Fruit fly (Drosophila melanogaster) whole organism, wandering third instar larva: ENCODE measurements around the gene CG11095.

Source experiments
- Abd-B ChIP-seq: fragments of >200 bp; optimal IDR thresholded peaks from 2 replicates; lab custom pipeline; 2017; ENCODE audit warnings: missing biosample characterization, missing genetic modification characterization
- CG32264 ChIP-seq: fragments of 200-800 bp; sonication (Bioruptor generic); optimal IDR thresholded peaks from 2 replicates; lab custom pipeline; 2016; ENCODE audit warnings: missing biosample characterization, missing genetic modification characterization
- CG9705 ChIP-seq: fragments of 200-800 bp; sonication (Bioruptor generic); optimal IDR thresholded peaks from 2 replicates; lab custom pipeline; 2018; ENCODE audit warnings: missing biosample characterization, mild to moderate bottlenecking, missing genetic modification characterization
- CrebA ChIP-seq: fragments of 200-800 bp; sonication (Bioruptor generic); optimal IDR thresholded peaks from 2 replicates; lab custom pipeline; 2016; ENCODE audit warnings: missing biosample characterization, mild to moderate bottlenecking, missing genetic modification characterization, borderline replicate concordance
- Dfd ChIP-seq: fragments of >200 bp; optimal IDR thresholded peaks from 2 replicates; lab custom pipeline; 2017; ENCODE audit warnings: missing biosample characterization, missing genetic modification characterization
- Dif ChIP-seq: fragments of 200-275, 200-300 bp; sonication (Bioruptor generic); optimal IDR thresholded peaks from 2 replicates; lab custom pipeline; 2018; ENCODE audit warnings: missing biosample characterization, missing genetic modification characterization; ENCODE audit not compliant: partially characterized antibody
- GATAd ChIP-seq: sonication (Bioruptor generic); optimal IDR thresholded peaks from 2 replicates; lab custom pipeline; 2016; ENCODE audit warnings: missing biosample characterization, missing genetic modification characterization
- HLH106 ChIP-seq: fragments of 200-800 bp; optimal IDR thresholded peaks from 3 replicates; lab custom pipeline; 2019; ENCODE audit warnings: missing biosample characterization, mild to moderate bottlenecking, missing genetic modification characterization, moderate library complexity
- Hnf4 ChIP-seq: fragments of 200-800 bp; sonication (Bioruptor generic); optimal IDR thresholded peaks from 2 replicates; lab custom pipeline; 2016; ENCODE audit warnings: missing biosample characterization, mild to moderate bottlenecking, missing genetic modification characterization
- Hr78 ChIP-seq: fragments of >200 bp; optimal IDR thresholded peaks from 2 replicates; lab custom pipeline; 2017; ENCODE audit warnings: missing biosample characterization, missing genetic modification characterization
- Hr83 ChIP-seq: fragments of 200-300 bp; sonication (Bioruptor generic); optimal IDR thresholded peaks from 2 replicates; lab custom pipeline; 2016; ENCODE audit warnings: missing biosample characterization, mild to moderate bottlenecking, missing genetic modification characterization, moderate library complexity; ENCODE audit not compliant: poor library complexity, severe bottlenecking
- Jra ChIP-seq: sonication (Bioruptor generic); optimal IDR thresholded peaks from 2 replicates; lab custom pipeline; 2016; ENCODE audit warnings: missing biosample characterization, missing genetic modification characterization
- Mio ChIP-seq: sonication (Bioruptor generic); optimal IDR thresholded peaks from 2 replicates; lab custom pipeline; 2016; ENCODE audit warnings: missing biosample characterization, missing genetic modification characterization
- Myc ChIP-seq: fragments of >200 bp; optimal IDR thresholded peaks from 2 replicates; lab custom pipeline; 2017
- N ChIP-seq: fragments of >200 bp; optimal IDR thresholded peaks from 2 replicates; lab custom pipeline; 2018; ENCODE audit warnings: missing biosample characterization, missing external identifiers, missing genetic modification characterization
- OdsH ChIP-seq: fragments of 200-800 bp; sonication (Bioruptor generic); optimal IDR thresholded peaks from 2 replicates; lab custom pipeline; 2016; ENCODE audit warnings: missing biosample characterization, mild to moderate bottlenecking, missing genetic modification characterization
- Rel ChIP-seq, 2 experiments: fragments of 200-800 bp; sonication (Bioruptor generic) in 1 of 2; optimal IDR thresholded peaks; 2 replicates in 1 of 2; 3 replicates in 1 of 2; lab custom pipeline; 2016 to 2019; ENCODE audit warnings: mild to moderate bottlenecking in 2 of 2, missing biosample characterization in 2 of 2, missing genetic modification characterization in 2 of 2, moderate library complexity in 1 of 2
- Sp1 ChIP-seq: fragments of 200-800 bp; sonication (Bioruptor generic); optimal IDR thresholded peaks from 3 replicates; lab custom pipeline; 2019; ENCODE audit warnings: missing biosample characterization, mild to moderate bottlenecking, missing genetic modification characterization, moderate library complexity
- Vsx2 ChIP-seq: fragments of 200-300, 225-300 bp; sonication (Bioruptor generic); optimal IDR thresholded peaks from 2 replicates; lab custom pipeline; 2018; ENCODE audit warnings: missing biosample characterization, missing genetic modification characterization; ENCODE audit not compliant: partially characterized antibody
- br ChIP-seq: fragments of 200-800 bp; sonication (Bioruptor generic); optimal IDR thresholded peaks from 2 replicates; lab custom pipeline; 2016; ENCODE audit warnings: missing biosample characterization, missing genetic modification characterization
- brk ChIP-seq: fragments of 200-800 bp; sonication (Bioruptor generic); optimal IDR thresholded peaks from 2 replicates; lab custom pipeline; 2016; ENCODE audit warnings: missing biosample characterization, mild to moderate bottlenecking, missing genetic modification characterization
- dl ChIP-seq, 2 experiments: fragments of 175-275, 200-275 bp in 1 of 2; fragments of 200-275 bp in 1 of 2; sonication (Bioruptor generic); optimal IDR thresholded peaks; lab custom pipeline; 2018; ENCODE audit warnings: mild to moderate bottlenecking in 2 of 2, missing biosample characterization in 2 of 2, missing genetic modification characterization in 2 of 2, moderate library complexity in 2 of 2; ENCODE audit not compliant: partially characterized antibody in 2 of 2, insufficient read depth in 1 of 2
- dmrt93B ChIP-seq: fragments of 200-800 bp; sonication (Bioruptor generic); optimal IDR thresholded peaks from 2 replicates; lab custom pipeline; 2018; ENCODE audit warnings: missing biosample characterization, mild to moderate bottlenecking, missing genetic modification characterization
- dsf ChIP-seq: sonication (Bioruptor generic); optimal IDR thresholded peaks from 2 replicates; lab custom pipeline; 2016; ENCODE audit warnings: missing biosample characterization, missing genetic modification characterization, borderline replicate concordance
- ey ChIP-seq: fragments of 200-800 bp; sonication (Bioruptor generic); optimal IDR thresholded peaks from 2 replicates; lab custom pipeline; 2016; ENCODE audit warnings: missing biosample characterization, missing genetic modification characterization
- foxo ChIP-seq, 2 experiments: fragments of 200-800 bp; sonication (Bioruptor generic); optimal IDR thresholded peaks; 2 replicates in 1 of 2; 3 replicates in 1 of 2; lab custom pipeline; 2016 to 2017; ENCODE audit warnings: missing biosample characterization in 2 of 2, missing genetic modification characterization in 2 of 2
- fru ChIP-seq: fragments of 200-800 bp; sonication (Bioruptor generic); optimal IDR thresholded peaks from 3 replicates; lab custom pipeline; 2016; ENCODE audit warnings: missing biosample characterization, mild to moderate bottlenecking, missing genetic modification characterization
- h ChIP-seq: fragments of 200-800 bp; sonication (Bioruptor generic); optimal IDR thresholded peaks from 3 replicates; lab custom pipeline; 2016; ENCODE audit warnings: missing biosample characterization, mild to moderate bottlenecking, missing genetic modification characterization
- jim ChIP-seq: fragments of 175-275, 200-325 bp; sonication (Bioruptor generic); optimal IDR thresholded peaks from 2 replicates; lab custom pipeline; 2016; ENCODE audit warnings: missing biosample characterization, mild to moderate bottlenecking, missing genetic modification characterization
- lola ChIP-seq: fragments of >200 bp; optimal IDR thresholded peaks from 2 replicates; lab custom pipeline; 2017; ENCODE audit warnings: missing biosample characterization, missing genetic modification characterization
- pan ChIP-seq: fragments of >200 bp; optimal IDR thresholded peaks from 2 replicates; lab custom pipeline; 2017
- psq ChIP-seq: fragments of 200-800 bp; sonication (Bioruptor generic); optimal IDR thresholded peaks from 3 replicates; lab custom pipeline; 2017; ENCODE audit warnings: missing biosample characterization, mild to moderate bottlenecking, missing genetic modification characterization, moderate library complexity
- rgr ChIP-seq: fragments of 200-800 bp; sonication (Bioruptor generic); optimal IDR thresholded peaks from 3 replicates; lab custom pipeline; 2016; ENCODE audit warnings: missing biosample characterization, mild to moderate bottlenecking, missing genetic modification characterization
- sage ChIP-seq: fragments of 200-800 bp; sonication (Bioruptor generic); optimal IDR thresholded peaks from 2 replicates; lab custom pipeline; 2016; ENCODE audit warnings: missing biosample characterization, mild to moderate bottlenecking, missing genetic modification characterization
- sv ChIP-seq: fragments of 200-800 bp; sonication (Bioruptor generic); optimal IDR thresholded peaks from 3 replicates; lab custom pipeline; 2016; ENCODE audit warnings: missing biosample characterization, missing genetic modification characterization
- tai ChIP-seq: sonication (Bioruptor generic); optimal IDR thresholded peaks from 2 replicates; lab custom pipeline; 2016; ENCODE audit warnings: missing biosample characterization, missing genetic modification characterization
- usp ChIP-seq: fragments of >200 bp; optimal IDR thresholded peaks from 2 replicates; lab custom pipeline; 2017; ENCODE audit warnings: missing biosample characterization, missing genetic modification characterization
- woc ChIP-seq: sonication (Bioruptor generic); optimal IDR thresholded peaks from 2 replicates; lab custom pipeline; 2016; ENCODE audit warnings: missing biosample characterization, mild to moderate bottlenecking, missing genetic modification characterization

CG11095 gene

DNA sequence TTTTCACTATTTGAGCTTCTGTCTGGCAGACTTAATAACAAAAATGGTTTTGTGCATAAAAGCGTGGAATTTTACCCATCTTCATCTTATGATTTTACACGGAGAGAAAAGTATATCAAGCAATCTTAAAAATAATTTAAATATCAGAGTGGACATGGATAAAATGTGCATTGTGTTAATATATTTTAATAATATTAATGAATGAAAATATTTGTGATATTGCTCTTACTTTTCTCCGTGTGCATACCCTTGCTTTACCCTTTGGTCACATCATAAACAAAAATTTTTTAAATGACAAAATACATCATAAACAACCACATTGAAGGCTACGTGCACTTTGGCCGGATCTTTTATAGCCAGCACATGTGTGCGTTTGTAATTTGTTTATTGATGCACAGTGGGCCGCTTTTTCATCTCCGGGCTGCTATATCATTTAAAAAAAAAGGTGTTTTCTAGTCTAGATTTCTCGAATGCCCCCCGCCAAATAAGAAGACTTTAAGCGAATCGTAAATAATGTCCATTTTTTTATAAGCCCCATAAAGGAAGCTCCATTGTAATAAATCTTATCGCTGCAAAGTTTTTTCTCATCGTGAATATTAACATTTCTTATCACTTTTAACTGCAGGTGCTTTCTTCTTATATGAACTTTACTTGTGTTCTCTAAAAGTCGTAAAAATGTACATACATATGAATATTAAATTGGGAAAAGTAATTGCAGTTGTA, 46.9 kb upstream of the CG11095 start:
- TF ChIP-seq brk (GFP tag; lab: Kevin White, UChicago) = no peak
- TF ChIP-seq dmrt93B (GFP tag; lab: Kevin White, UChicago) = no peak
- no peak for TF ChIP-seq Mio (GFP tag; lab: Kevin White, UChicago)
- TF ChIP-seq Vsx2 (GFP tag; lab: Kevin White, UChicago) = no peak
- TF ChIP-seq jim (GFP tag; lab: Kevin White, UChicago) = no peak
- TF ChIP-seq N (GFP tag; lab: Kevin White, UChicago) = no peak
- TF ChIP-seq Hr78 (GFP tag; lab: Kevin White, UChicago) = no peak
- TF ChIP-seq Myc (lab: Kevin White, UChicago) = no peak
- TF ChIP-seq CG9705 (GFP tag; lab: Kevin White, UChicago) = no peak
- TF ChIP-seq pan = no peak
- no peak for TF ChIP-seq lola (GFP tag; lab: Kevin White, UChicago)
- no peak for TF ChIP-seq CG32264 (GFP tag; lab: Kevin White, UChicago)
- TF ChIP-seq CrebA = no peak
- TF ChIP-seq h (GFP tag; lab: Kevin White, UChicago) = peak; percentile 34
- TF ChIP-seq Sp1 = peak; percentile 15
- TF ChIP-seq usp = no peak
- peak; percentile 3 for TF ChIP-seq HLH106 (tag; lab: Kevin White, UChicago)
- no peak for TF ChIP-seq Dif (GFP tag; lab: Kevin White, UChicago)
- no peak for TF ChIP-seq sage (GFP tag; lab: Kevin White, UChicago)
- no peak for TF ChIP-seq Rel (GFP tag; optimal IDR thresholded peaks at IDR 0.05; lab: Kevin White, UChicago)
- TF ChIP-seq Rel (tag; optimal IDR thresholded peaks at IDR 0.05; lab: Kevin White, UChicago) = no peak
- TF ChIP-seq tai (GFP tag; lab: Kevin White, UChicago) = no peak
- peak; percentile 2 for TF ChIP-seq OdsH (GFP tag; lab: Kevin White, UChicago)
- TF ChIP-seq dl (GFP tag; optimal IDR thresholded peaks at IDR 0.05; lab: Kevin White, UChicago; ENCODE audit: insufficient read depth in 1 of 2, partially characterized antibody in 2 of 2) = no peak
- peak; percentile 37 for TF ChIP-seq fru
- TF ChIP-seq Abd-B (GFP tag; lab: Kevin White, UChicago) = no peak
- TF ChIP-seq foxo (GFP tag; optimal IDR thresholded peaks at IDR 0.05; lab: Kevin White, UChicago) = peak in 1 of 2 experiments; percentile 31
- TF ChIP-seq Jra = no peak
- no peak for TF ChIP-seq Hr83 (GFP tag; lab: Kevin White, UChicago)
- TF ChIP-seq rgr (GFP tag; lab: Kevin White, UChicago) = peak; percentile 28
- TF ChIP-seq Hnf4 (GFP tag; lab: Kevin White, UChicago) = no peak
- no peak for TF ChIP-seq Dfd (GFP tag; lab: Kevin White, UChicago)
- TF ChIP-seq dsf = no peak
- peak; percentile 30 for TF ChIP-seq ey
- TF ChIP-seq br (GFP tag; lab: Kevin White, UChicago) = no peak
- TF ChIP-seq GATAd (GFP tag; lab: Kevin White, UChicago) = no peak
- TF ChIP-seq psq (GFP tag; lab: Kevin White, UChicago) = peak; percentile 20
- no peak for TF ChIP-seq woc (GFP tag; lab: Kevin White, UChicago)
- no peak for TF ChIP-seq sv

DNA sequence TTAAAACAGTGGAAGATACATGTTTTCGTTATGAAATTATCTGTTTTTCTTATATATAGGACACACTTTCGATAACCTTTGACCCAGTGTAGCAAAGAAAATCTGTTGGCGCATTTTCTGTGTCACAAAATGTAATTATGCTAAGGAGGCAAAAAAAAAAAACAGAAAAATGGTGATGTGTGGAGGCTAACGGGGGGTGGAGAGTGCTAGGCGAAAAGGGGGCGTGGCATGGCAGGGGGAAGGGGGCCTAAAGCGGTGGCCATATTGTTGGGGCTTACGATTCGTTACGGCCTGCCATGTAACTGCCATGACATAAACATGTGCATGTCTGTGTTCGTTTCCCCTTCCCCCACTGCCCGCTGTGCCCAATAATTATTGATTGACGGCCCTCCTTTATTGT, 46.3 kb upstream of the CG11095 start:
- no peak for TF ChIP-seq brk (GFP tag; lab: Kevin White, UChicago)
- TF ChIP-seq sage (GFP tag; lab: Kevin White, UChicago) = no peak
- TF ChIP-seq h (GFP tag; lab: Kevin White, UChicago) = no peak
- TF ChIP-seq fru = no peak
- TF ChIP-seq br (GFP tag; lab: Kevin White, UChicago) = no peak
- TF ChIP-seq woc (GFP tag; lab: Kevin White, UChicago) = no peak
- TF ChIP-seq Abd-B (GFP tag; lab: Kevin White, UChicago) = no peak
- TF ChIP-seq N (GFP tag; lab: Kevin White, UChicago) = no peak
- no peak for TF ChIP-seq dmrt93B (GFP tag; lab: Kevin White, UChicago)
- no peak for TF ChIP-seq CG9705 (GFP tag; lab: Kevin White, UChicago)
- TF ChIP-seq, all 38 proteins: peak for 0
